Fruit fly (Drosophila melanogaster) whole organism, prepupa: ENCODE data around the gene loco.

Source experiments
- CG16779 ChIP-seq: fragments of 200-800 bp; sonication (Bioruptor generic); optimal IDR thresholded peaks from 3 replicates; lab custom pipeline; 2017; ENCODE audit warnings: missing biosample characterization, mild to moderate bottlenecking, missing genetic modification characterization
- CG6854 ChIP-seq: fragments of 200-800 bp; sonication (Bioruptor generic); optimal IDR thresholded peaks from 2 replicates; lab custom pipeline; 2017; ENCODE audit warnings: missing biosample characterization, mild to moderate bottlenecking, missing genetic modification characterization
- net ChIP-seq: fragments of 200-800 bp; sonication (Bioruptor generic); optimal IDR thresholded peaks from 3 replicates; lab custom pipeline; 2016; ENCODE audit warnings: missing biosample characterization, missing genetic modification characterization

- TF ChIP-seq CG16779 (tag; lab: Kevin White, UChicago) (no peak), CG6854 (GFP tag; lab: Kevin White, UChicago) (no peak), net (GFP tag; lab: Kevin White, UChicago) (no peak)
Measured at dm6 chr3R:22639239-22639858, at the start of gene loco, which contains the start of gene wake.
